Worm (Caenorhabditis elegans): ENCODE results near the gene tomm-20.

The tomm-20 gene

ce11 chrV:12300166-12300565 is 43.1 kb downstream of the tomm-20 start:
- TF ChIP-seq elt-1 (tag; optimal IDR thresholded peaks at IDR 0.05; ENCODE audit: borderline replicate concordance, insufficient read depth) (peak; percentile 16), lsy-2 (tag; optimal IDR thresholded peaks at IDR 0.05) (peak; percentile 16), ces-1 (GFP tag; optimal IDR thresholded peaks at IDR 0.05) (no peak), drap-1 (GFP tag; optimal IDR thresholded peaks at IDR 0.05) (no peak), sptf-1 (tag; optimal IDR thresholded peaks at IDR 0.05) (no peak), pha-4 (tag; optimal IDR thresholded peaks at IDR 0.05) (peak; percentile 72), elt-3 (tag; optimal IDR thresholded peaks at IDR 0.05) (peak; percentile 50), nhr-76 (tag; optimal IDR thresholded peaks at IDR 0.05) (no peak), blmp-1 (tag; optimal IDR thresholded peaks at IDR 0.05) (peak; percentile 9), ceh-39 (tag; optimal IDR thresholded peaks at IDR 0.05) (peak; percentile 26), nhr-237 (tag; optimal IDR thresholded peaks at IDR 0.05) (peak; percentile 25), sem-2 (GFP tag; optimal IDR thresholded peaks at IDR 0.05) (no peak)

ce11 chrV:12299244-12299766 is 44.0 kb downstream of the tomm-20 start:
- TF ChIP-seq lsy-2 (tag; optimal IDR thresholded peaks at IDR 0.05) (no peak), snpc-4 (tag; optimal IDR thresholded peaks at IDR 0.05) (no peak), hlh-1 (tag; optimal IDR thresholded peaks at IDR 0.05) (no peak), nhr-2 (tag; optimal IDR thresholded peaks at IDR 0.05) (no peak), sptf-1 (tag; optimal IDR thresholded peaks at IDR 0.05) (no peak), zip-8 (tag; optimal IDR thresholded peaks at IDR 0.05) (no peak), flh-1 (GFP tag; optimal IDR thresholded peaks at IDR 0.05) (no peak), ceh-43 (GFP tag; optimal IDR thresholded peaks at IDR 0.05) (no peak), ceh-39 (tag; optimal IDR thresholded peaks at IDR 0.05) (no peak), nhr-28 (tag; optimal IDR thresholded peaks at IDR 0.05) (no peak), blmp-1 (tag; optimal IDR thresholded peaks at IDR 0.05) (no peak)

- TF ChIP-seq tbx-8 (GFP tag; optimal IDR thresholded peaks at IDR 0.05), result no peak
- TF ChIP-seq lin-32 (GFP tag; optimal IDR thresholded peaks at IDR 0.05), result no peak
- TF ChIP-seq zip-8 (tag; optimal IDR thresholded peaks at IDR 0.05), result no peak
Measured at ce11 chrV:12298184-12298583, 45.1 kb downstream of the tomm-20 start.

ce11 chrV:12296794-12297193 is 46.5 kb downstream of the tomm-20 start:
- TF ChIP-seq lin-13 (tag; optimal IDR thresholded peaks at IDR 0.05) (no peak), elt-1 (tag; optimal IDR thresholded peaks at IDR 0.05; ENCODE audit: borderline replicate concordance, insufficient read depth) (peak; percentile 46)

- TF ChIP-seq unc-39 (tag; optimal IDR thresholded peaks at IDR 0.05), result no peak
- no peak for TF ChIP-seq unc-120 (tag; optimal IDR thresholded peaks at IDR 0.05; ENCODE audit: poor library complexity, severe bottlenecking)
- TF ChIP-seq mep-1 (tag; optimal IDR thresholded peaks at IDR 0.05), result no peak
- TF ChIP-seq lin-13 (tag; optimal IDR thresholded peaks at IDR 0.05), result no peak
- no peak for TF ChIP-seq drap-1 (GFP tag; optimal IDR thresholded peaks at IDR 0.05)
- no peak for TF ChIP-seq elt-1 (tag; optimal IDR thresholded peaks at IDR 0.05; ENCODE audit: borderline replicate concordance, insufficient read depth)
- no peak for TF ChIP-seq sem-2 (GFP tag; optimal IDR thresholded peaks at IDR 0.05)
- TF ChIP-seq blmp-1 (tag; optimal IDR thresholded peaks at IDR 0.05), result no peak
- no peak for TF ChIP-seq elt-3 (tag; optimal IDR thresholded peaks at IDR 0.05)
- TF ChIP-seq hlh-1 (tag; optimal IDR thresholded peaks at IDR 0.05), result no peak
- TF ChIP-seq nhr-28 (tag; optimal IDR thresholded peaks at IDR 0.05), result no peak
- TF ChIP-seq mls-2 (tag; optimal IDR thresholded peaks at IDR 0.05), result no peak
- no peak for TF ChIP-seq ceh-43 (GFP tag; optimal IDR thresholded peaks at IDR 0.05)
- TF ChIP-seq ztf-11 (tag; optimal IDR thresholded peaks at IDR 0.05), result no peak
- TF ChIP-seq unc-62 (GFP tag; optimal IDR thresholded peaks at IDR 0.05), result no peak
Measured at ce11 chrV:12296122-12296521, 47.1 kb downstream of the tomm-20 start.

ce11 chrV:12295520-12295919 is 47.7 kb downstream of the tomm-20 start:
- TF ChIP-seq lin-32 (GFP tag; optimal IDR thresholded peaks at IDR 0.05) (no peak), ceh-83 (GFP tag; optimal IDR thresholded peaks at IDR 0.05) (no peak), mls-2 (tag; optimal IDR thresholded peaks at IDR 0.05) (no peak), nhr-76 (tag; optimal IDR thresholded peaks at IDR 0.05) (no peak), ztf-11 (tag; optimal IDR thresholded peaks at IDR 0.05) (no peak), lin-13 (tag; optimal IDR thresholded peaks at IDR 0.05) (no peak), lsy-2 (tag; optimal IDR thresholded peaks at IDR 0.05) (no peak), flh-1 (GFP tag; optimal IDR thresholded peaks at IDR 0.05) (no peak), hlh-1 (tag; optimal IDR thresholded peaks at IDR 0.05) (no peak), elt-3 (tag; optimal IDR thresholded peaks at IDR 0.05) (no peak)

Data from whole organism, mixed stage, embryonic.